Worm (Caenorhabditis elegans): Measurements from ENCODE around the gene Y44A6B.3.

DNA sequence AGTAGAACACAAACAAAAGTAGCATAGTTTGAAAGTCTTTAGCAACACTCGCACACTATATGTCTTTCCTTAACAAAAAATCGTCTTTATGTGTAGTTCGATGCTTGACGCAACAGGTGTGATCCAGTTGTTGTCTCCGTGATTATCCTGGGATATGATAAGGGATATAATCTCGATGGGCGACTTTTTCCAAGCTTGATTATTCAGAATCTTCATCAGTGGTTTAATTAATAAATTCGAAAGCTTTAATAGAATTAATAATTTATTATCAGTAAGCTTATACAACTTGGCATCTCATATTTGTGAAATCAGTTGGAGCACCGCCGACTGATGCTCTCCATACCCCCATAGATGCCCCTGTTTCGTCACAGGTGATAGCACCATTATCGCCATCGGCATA, 19.6 kb downstream of the Y44A6B.3 start, which contains the start of gene F46B3.7:
- no peak for TF ChIP-seq him-1 (tag; optimal IDR thresholded peaks at IDR 0.05)
- TF ChIP-seq dao-5 (tag; optimal IDR thresholded peaks at IDR 0.05): no peak
- TF ChIP-seq W03F9.2 (tag; optimal IDR thresholded peaks at IDR 0.05): no peak

All from whole organism, L4/young adult.